Worm (Caenorhabditis elegans) whole organism, midembryonic: ENCODE data around the gene tat-4.

Experiments used
- T22C8.4 ChIP-seq: fragments of 200-800 bp; sonication (Bioruptor generic); IDR thresholded peaks from 2 replicates; pipeline ENCODE4 v1.3.6; 2022; ENCODE audit warnings: missing genetic modification characterization, missing compliant biosample characterization
- cog-1 ChIP-seq: sonication (generic microtip); optimal IDR thresholded peaks from 2 replicates; lab custom pipeline; 2016; ENCODE audit warnings: missing genetic modification characterization, missing compliant biosample characterization
- flt-1 ChIP-seq: fragments of 200-800 bp; sonication (Bioruptor generic); IDR thresholded peaks from 2 replicates; pipeline ENCODE4 v1.3.6; 2022; ENCODE audit warnings: missing genetic modification characterization, missing compliant biosample characterization
- klf-2 ChIP-seq: fragments of 200-800 bp; sonication (Bioruptor generic); conservative IDR thresholded peaks from 2 replicates; pipeline ENCODE4 v1.3.6; 2022; ENCODE audit warnings: missing genetic modification reagents, missing genetic modification characterization, missing compliant biosample characterization
- med-1 ChIP-seq: sonication (generic microtip); optimal IDR thresholded peaks from 2 replicates; lab custom pipeline; 2017; ENCODE audit warnings: missing genetic modification characterization, mild to moderate bottlenecking, missing compliant biosample characterization, antibody characterized with exemption, missing genetic modification reagents; ENCODE audit not compliant: insufficient read depth
- ref-1 ChIP-seq: fragments of 200-800 bp; sonication (Bioruptor generic); conservative IDR thresholded peaks from 2 replicates; pipeline ENCODE4 v1.3.6; 2022; ENCODE audit warnings: missing genetic modification reagents, missing genetic modification characterization, missing compliant biosample characterization
- tab-1 ChIP-seq: fragments of 200-800 bp; sonication (Bioruptor generic); IDR thresholded peaks from 2 replicates; pipeline ENCODE4 v1.3.6; 2022; ENCODE audit warnings: missing genetic modification characterization, missing compliant biosample characterization
- ztf-23 ChIP-seq: fragments of 200-800 bp; sonication (Bioruptor generic); IDR thresholded peaks from 2 replicates; pipeline ENCODE4 v1.3.6; 2022; ENCODE audit warnings: missing genetic modification reagents, missing genetic modification characterization, missing compliant biosample characterization
- ztf-29 ChIP-seq: fragments of 200-800 bp; sonication (Bioruptor generic); IDR thresholded peaks from 2 replicates; pipeline ENCODE4 v1.3.6; 2022; ENCODE audit warnings: missing genetic modification reagents, missing genetic modification characterization, missing compliant biosample characterization

tat-4 gene

ce11 chrII:6244171-6244570, at the start of gene tat-4:
Gene tat-4 (minus strand): TSS chrII:6244287.
- TF ChIP-seq tab-1 (GFP tag; lab: Robert Waterston, UW) (no peak), cog-1 (tag; lab: Kevin White, UChicago) (no peak)

- no peak for TF ChIP-seq cog-1 (tag; lab: Kevin White, UChicago)
- TF ChIP-seq med-1: no peak
- no peak for TF ChIP-seq ztf-29 (GFP tag; lab: Robert Waterston, UW)
- TF ChIP-seq klf-2 (GFP tag; lab: Robert Waterston, UW): no peak
- TF ChIP-seq T22C8.4: no peak
- no peak for TF ChIP-seq ztf-23
- no peak for TF ChIP-seq tab-1 (GFP tag; lab: Robert Waterston, UW)
- no peak for TF ChIP-seq ref-1 (GFP tag; lab: Robert Waterston, UW)
- TF ChIP-seq flt-1 (GFP tag; lab: Robert Waterston, UW): no peak
Observed at ce11 chrII:6292527-6292926, 48.4 kb upstream of the tat-4 start, which contains the start of gene nyn-3. Gene nyn-3 (minus strand): TSS chrII:6292627.

ce11 chrII:6290047-6290582, 46.0 kb upstream of the tat-4 start, which contains the start of gene upb-1:
Gene upb-1 (minus strand): TSS chrII:6290097.
- TF ChIP-seq med-1: no peak
- no peak for TF ChIP-seq ref-1 (GFP tag; lab: Robert Waterston, UW)
- TF ChIP-seq ztf-29 (GFP tag; lab: Robert Waterston, UW): no peak
- no peak for TF ChIP-seq T22C8.4
- TF ChIP-seq ztf-23: no peak
- TF ChIP-seq tab-1 (GFP tag; lab: Robert Waterston, UW): no peak
- no peak for TF ChIP-seq cog-1 (tag; lab: Kevin White, UChicago)
- no peak for TF ChIP-seq klf-2 (GFP tag; lab: Robert Waterston, UW)
- TF ChIP-seq flt-1 (GFP tag; lab: Robert Waterston, UW): no peak

- TF ChIP-seq T22C8.4 (no peak), tab-1 (GFP tag; lab: Robert Waterston, UW) (no peak), ztf-23 (no peak), ref-1 (GFP tag; lab: Robert Waterston, UW) (no peak), ztf-29 (GFP tag; lab: Robert Waterston, UW) (no peak), klf-2 (GFP tag; lab: Robert Waterston, UW) (no peak), med-1 (no peak), cog-1 (tag; lab: Kevin White, UChicago) (no peak), flt-1 (GFP tag; lab: Robert Waterston, UW) (no peak)
Observed at ce11 chrII:6288104-6288503, 44.0 kb upstream of the tat-4 start.

ce11 chrII:6286865-6287264, 42.8 kb upstream of the tat-4 start, which contains the start of gene F13H8.6:
Gene F13H8.6 (minus strand): TSS chrII:6286965.
- TF ChIP-seq ztf-23: no peak
- TF ChIP-seq flt-1 (GFP tag; lab: Robert Waterston, UW): no peak
- TF ChIP-seq cog-1 (tag; lab: Kevin White, UChicago): no peak
- TF ChIP-seq T22C8.4: no peak
- no peak for TF ChIP-seq tab-1 (GFP tag; lab: Robert Waterston, UW)
- TF ChIP-seq ztf-29 (GFP tag; lab: Robert Waterston, UW): no peak
- no peak for TF ChIP-seq klf-2 (GFP tag; lab: Robert Waterston, UW)
- TF ChIP-seq ref-1 (GFP tag; lab: Robert Waterston, UW): no peak
- TF ChIP-seq med-1: no peak

ce11 chrII:6283074-6283473, 39.0 kb upstream of the tat-4 start, which contains the start of gene F13H8.1:
Gene F13H8.1 (plus strand): TSS chrII:6283384.
- TF ChIP-seq cog-1 (tag; lab: Kevin White, UChicago) (no peak), flt-1 (GFP tag; lab: Robert Waterston, UW) (no peak), klf-2 (GFP tag; lab: Robert Waterston, UW) (no peak), ref-1 (GFP tag; lab: Robert Waterston, UW) (no peak), ztf-29 (GFP tag; lab: Robert Waterston, UW) (no peak), ztf-23 (no peak), med-1 (no peak), tab-1 (GFP tag; lab: Robert Waterston, UW) (no peak), T22C8.4 (no peak)

- TF ChIP-seq med-1: no peak
- TF ChIP-seq klf-2 (GFP tag; lab: Robert Waterston, UW): no peak
- TF ChIP-seq ztf-29 (GFP tag; lab: Robert Waterston, UW): no peak
- TF ChIP-seq ref-1 (GFP tag; lab: Robert Waterston, UW): no peak
- TF ChIP-seq cog-1 (tag; lab: Kevin White, UChicago): no peak
Observed at ce11 chrII:6281903-6282302, 37.8 kb upstream of the tat-4 start.

ce11 chrII:6281002-6281401, 36.9 kb upstream of the tat-4 start, which contains the start of gene scly-1:
Gene scly-1 (minus strand): TSS chrII:6281102.
- TF ChIP-seq T22C8.4: no peak
- TF ChIP-seq ztf-23: no peak

- TF ChIP-seq cog-1 (tag; lab: Kevin White, UChicago) (no peak), ztf-29 (GFP tag; lab: Robert Waterston, UW) (no peak), ztf-23 (no peak), klf-2 (GFP tag; lab: Robert Waterston, UW) (no peak)
Observed at ce11 chrII:6273916-6274315, 29.8 kb upstream of the tat-4 start, which contains the start of gene bpl-1. Gene bpl-1 (plus strand): TSS chrII:6274216.

ce11 chrII:6269805-6270414, 25.8 kb upstream of the tat-4 start, which contains the start of gene F13H8.2:
Gene F13H8.2 (plus strand): TSS chrII:6270364.
- TF ChIP-seq ztf-23 (peak; percentile 86; the same call in 1 of the 2 replicates), flt-1 (GFP tag; lab: Robert Waterston, UW) (peak; percentile 81), ref-1 (GFP tag; lab: Robert Waterston, UW) (no peak), tab-1 (GFP tag; lab: Robert Waterston, UW) (peak; percentile 35; the same call in 1 of the 2 replicates), med-1 (no peak), ztf-29 (GFP tag; lab: Robert Waterston, UW) (no peak), cog-1 (tag; lab: Kevin White, UChicago) (peak; percentile 43), klf-2 (GFP tag; lab: Robert Waterston, UW) (0 out of 2 replicates have a peak, but pooled peaks have one; percentile 37), T22C8.4 (peak; percentile 25; the same call in 1 of the 2 replicates)
